Worm (Caenorhabditis elegans): ENCODE results near the gene haf-8.

DNA sequence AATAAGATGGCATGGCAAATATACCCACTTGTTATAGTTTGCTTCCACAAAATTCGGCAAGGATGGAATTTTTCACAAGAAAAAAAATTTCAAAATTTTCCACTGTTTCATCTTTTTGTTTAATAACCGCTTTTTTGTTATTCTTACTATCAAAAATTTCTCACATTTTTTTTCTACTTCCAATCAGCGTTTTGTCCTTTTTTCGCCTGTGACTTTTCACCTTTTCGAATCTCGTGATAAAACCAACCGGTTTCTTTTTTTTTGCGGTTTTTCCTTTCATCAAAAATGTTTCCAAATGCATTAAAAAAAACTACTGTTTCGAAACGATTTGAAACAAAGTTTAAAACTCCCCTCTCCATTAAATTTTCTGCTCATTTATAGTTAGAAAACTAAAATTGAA, 20.7 kb downstream of the haf-8 start:
- TF ChIP-seq ama-1 (optimal IDR thresholded peaks at IDR 0.05) = no peak
- TF ChIP-seq pes-1 (GFP tag; IDR thresholded peaks at IDR 0.05) = no peak
- TF ChIP-seq sea-1 (GFP tag; conservative IDR thresholded peaks at IDR 0.05) = no peak
- no peak for TF ChIP-seq hmbx-1 (tag; optimal IDR thresholded peaks at IDR 0.05)
- TF ChIP-seq hnd-1 (tag; optimal IDR thresholded peaks at IDR 0.05) = no peak
- TF ChIP-seq B0310.2 (tag; optimal IDR thresholded peaks at IDR 0.05) = no peak
- TF ChIP-seq tbx-37 (GFP tag; conservative IDR thresholded peaks at IDR 0.05) = no peak
- no peak for TF ChIP-seq ceh-13 (GFP tag; optimal IDR thresholded peaks at IDR 0.05)
